Worm (Caenorhabditis elegans) whole organism, L3 larva: ENCODE measurements around the gene srbc-12.

ENCODE experiments used
- R02D3.7 ChIP-seq: fragments of 150-350 bp; optimal IDR thresholded peaks from 2 replicates; lab custom pipeline; 2014; ENCODE audit warnings: missing biosample characterization, missing genetic modification characterization
- ZK546.5 ChIP-seq: sonication (generic microtip); optimal IDR thresholded peaks from 2 replicates; lab custom pipeline; 2017; ENCODE audit warnings: missing biosample characterization, missing genetic modification characterization
- aly-2 ChIP-seq: fragments of 150-350 bp; optimal IDR thresholded peaks from 2 replicates; lab custom pipeline; 2014; ENCODE audit warnings: missing biosample characterization, missing genetic modification characterization
- ama-1 ChIP-seq: fragments of 150-350 bp; optimal IDR thresholded peaks from 2 replicates; lab custom pipeline; 2018
- ceh-28 ChIP-seq: fragments of 150-350 bp; optimal IDR thresholded peaks from 2 replicates; lab custom pipeline; 2014; ENCODE audit warnings: missing biosample characterization, missing genetic modification reagents, missing genetic modification characterization
- ceh-82 ChIP-seq: fragments of 150-350 bp; optimal IDR thresholded peaks from 2 replicates; lab custom pipeline; 2014; ENCODE audit warnings: missing biosample characterization, missing genetic modification characterization
- daf-12 ChIP-seq: fragments of 150-350 bp; optimal IDR thresholded peaks from 2 replicates; lab custom pipeline; 2014; ENCODE audit warnings: missing biosample characterization, missing genetic modification reagents, missing genetic modification characterization
- elt-1 ChIP-seq: fragments of 150-350 bp; optimal IDR thresholded peaks from 2 replicates; lab custom pipeline; 2014; ENCODE audit warnings: missing biosample characterization, missing genetic modification characterization
- elt-2 ChIP-seq: sonication (generic microtip); optimal IDR thresholded peaks from 2 replicates; lab custom pipeline; 2016; ENCODE audit warnings: missing genetic modification reagents, mild to moderate bottlenecking, missing genetic modification characterization, missing compliant biosample characterization
- elt-3 ChIP-seq, 3 experiments: fragments of 150-350 bp in 1 of 3; sonication (generic microtip) in 2 of 3; optimal IDR thresholded peaks; 2 replicates in 2 of 3; 4 replicates in 1 of 3; lab custom pipeline; 2014 to 2017; ENCODE audit warnings: missing biosample characterization in 3 of 3, missing genetic modification characterization in 3 of 3
- fkh-2 ChIP-seq: fragments of 150-350 bp; optimal IDR thresholded peaks from 2 replicates; lab custom pipeline; 2014; ENCODE audit warnings: missing biosample characterization, missing genetic modification reagents, missing genetic modification characterization
- fos-1 ChIP-seq: fragments of 150-350 bp; optimal IDR thresholded peaks from 2 replicates; lab custom pipeline; 2014; ENCODE audit warnings: missing biosample characterization, missing genetic modification characterization
- hmg-11 ChIP-seq: sonication (generic microtip); optimal IDR thresholded peaks from 2 replicates; lab custom pipeline; 2016; ENCODE audit warnings: missing genetic modification characterization, missing compliant biosample characterization
- jun-1 ChIP-seq: fragments of 150-350 bp; optimal IDR thresholded peaks from 2 replicates; lab custom pipeline; 2014; ENCODE audit warnings: missing biosample characterization, missing genetic modification reagents, missing genetic modification characterization
- lin-39 ChIP-seq: fragments of 150-350 bp; optimal IDR thresholded peaks from 2 replicates; lab custom pipeline; 2018; ENCODE audit warnings: missing biosample characterization, missing genetic modification reagents, missing genetic modification characterization
- lsy-12 ChIP-seq: sonication (generic microtip); optimal IDR thresholded peaks from 2 replicates; lab custom pipeline; 2016; ENCODE audit warnings: mild to moderate bottlenecking, missing genetic modification characterization, missing compliant biosample characterization
- mdl-1 ChIP-seq: fragments of 150-350 bp; optimal IDR thresholded peaks from 2 replicates; lab custom pipeline; 2014; ENCODE audit warnings: missing biosample characterization, missing genetic modification characterization
- mml-1 ChIP-seq: fragments of 150-350 bp; sonication (generic microtip); optimal IDR thresholded peaks from 3 replicates; lab custom pipeline; 2014; ENCODE audit warnings: missing biosample characterization, missing genetic modification characterization
- nfya-1 ChIP-seq: sonication (generic microtip); optimal IDR thresholded peaks from 2 replicates; lab custom pipeline; 2017; ENCODE audit warnings: missing genetic modification characterization, mild to moderate bottlenecking, missing compliant biosample characterization, antibody characterized with exemption, moderate library complexity; ENCODE audit not compliant: insufficient read depth
- nhr-11 ChIP-seq: fragments of 150-350 bp; optimal IDR thresholded peaks from 2 replicates; lab custom pipeline; 2014; ENCODE audit warnings: missing biosample characterization, missing genetic modification characterization
- nhr-12 ChIP-seq: fragments of 150-350 bp; optimal IDR thresholded peaks from 2 replicates; lab custom pipeline; 2014; ENCODE audit warnings: missing biosample characterization, missing genetic modification characterization
- nhr-23 ChIP-seq: fragments of 150-350 bp; optimal IDR thresholded peaks from 2 replicates; lab custom pipeline; 2014; ENCODE audit warnings: missing biosample characterization, missing genetic modification reagents, missing genetic modification characterization
- nhr-237 ChIP-seq: fragments of 150-350 bp; optimal IDR thresholded peaks from 2 replicates; lab custom pipeline; 2014; ENCODE audit warnings: missing biosample characterization, missing genetic modification characterization
- nhr-25 ChIP-seq: sonication (generic microtip); optimal IDR thresholded peaks from 2 replicates; lab custom pipeline; 2017; ENCODE audit warnings: missing biosample characterization, missing genetic modification characterization
- nhr-28 ChIP-seq: fragments of 150-350 bp; optimal IDR thresholded peaks from 2 replicates; lab custom pipeline; 2014; ENCODE audit warnings: missing biosample characterization, missing genetic modification characterization
- nhr-76 ChIP-seq: fragments of 150-350 bp; sonication (generic microtip); optimal IDR thresholded peaks from 5 replicates; lab custom pipeline; 2014; ENCODE audit warnings: missing biosample characterization, missing genetic modification characterization
- pha-4 ChIP-seq: fragments of 150-350 bp; optimal IDR thresholded peaks from 2 replicates; lab custom pipeline; 2014; ENCODE audit warnings: missing biosample characterization, missing genetic modification reagents, missing genetic modification characterization
- pqm-1 ChIP-seq: fragments of 150-350 bp; optimal IDR thresholded peaks from 2 replicates; lab custom pipeline; 2017; ENCODE audit warnings: missing biosample characterization, missing genetic modification characterization, inconsistent platforms
- sea-2 ChIP-seq: fragments of 150-350 bp; sonication (generic microtip); optimal IDR thresholded peaks from 4 replicates; lab custom pipeline; 2014; ENCODE audit warnings: missing biosample characterization, missing genetic modification reagents, missing genetic modification characterization
- unc-39 ChIP-seq: sonication (generic microtip); optimal IDR thresholded peaks from 4 replicates; lab custom pipeline; 2017; ENCODE audit warnings: missing biosample characterization, missing genetic modification characterization
- unc-62 ChIP-seq: fragments of 150-350 bp; sonication (generic microtip); optimal IDR thresholded peaks from 4 replicates; lab custom pipeline; 2014; ENCODE audit warnings: missing biosample characterization, missing genetic modification reagents, missing genetic modification characterization
- ztf-11 ChIP-seq: fragments of 150-350 bp; optimal IDR thresholded peaks from 2 replicates; lab custom pipeline; 2014; ENCODE audit warnings: missing biosample characterization, missing genetic modification characterization
- ztf-4 ChIP-seq: fragments of 150-350 bp; optimal IDR thresholded peaks from 2 replicates; lab custom pipeline; 2014; ENCODE audit warnings: missing biosample characterization, missing genetic modification characterization

The srbc-12 gene

ce11 chrV:849512-849911, at the start of gene srbc-12:
TSS of gene srbc-12 (plus strand) at chrV:849812.
- no peak for TF ChIP-seq jun-1
- no peak for TF ChIP-seq fkh-2 (tag; lab: Kevin White, UChicago)
- TF ChIP-seq ceh-28 (tag; lab: Kevin White, UChicago): no peak
- no peak for TF ChIP-seq lsy-12 (tag; lab: Kevin White, UChicago)

ce11 chrV:800271-800670, 49.3 kb upstream of the srbc-12 start:
- no peak for TF ChIP-seq nfya-1
- TF ChIP-seq elt-1 (tag; lab: Kevin White, UChicago): peak; percentile 52

ce11 chrV:801555-802060, 48.0 kb upstream of the srbc-12 start:
- TF ChIP-seq elt-1 (tag; lab: Kevin White, UChicago) (peak; percentile 84), nhr-25 (tag; lab: Kevin White, UChicago) (peak; percentile 39), fkh-2 (tag; lab: Kevin White, UChicago) (no peak), pha-4 (tag; lab: Kevin White, UChicago) (no peak), ZK546.5 (tag; lab: Kevin White, UChicago) (no peak), nhr-23 (peak; percentile 21)

- TF ChIP-seq nhr-25 (tag; lab: Kevin White, UChicago): no peak
- no peak for TF ChIP-seq jun-1
- TF ChIP-seq ceh-28 (tag; lab: Kevin White, UChicago): no peak
- no peak for TF ChIP-seq fkh-2 (tag; lab: Kevin White, UChicago)
- no peak for TF ChIP-seq daf-12 (tag; lab: Kevin White, UChicago)
- TF ChIP-seq ZK546.5 (tag; lab: Kevin White, UChicago): no peak
- TF ChIP-seq lin-39 (tag; lab: Kevin White, UChicago): no peak
- no peak for TF ChIP-seq ama-1 (lab: Kevin White, UChicago)
- TF ChIP-seq pqm-1 (tag; lab: Kevin White, UChicago): no peak
- no peak for TF ChIP-seq aly-2 (tag; lab: Kevin White, UChicago)
- TF ChIP-seq elt-3 (tag; optimal IDR thresholded peaks at IDR 0.05; lab: Kevin White, UChicago): no peak
- TF ChIP-seq nhr-76 (tag; lab: Kevin White, UChicago): no peak
- TF ChIP-seq sea-2 (GFP tag; lab: Kevin White, UChicago): no peak
- TF ChIP-seq unc-39 (tag; lab: Kevin White, UChicago): no peak
- TF ChIP-seq mdl-1 (tag; lab: Kevin White, UChicago): no peak
- no peak for TF ChIP-seq lsy-12 (tag; lab: Kevin White, UChicago)
- no peak for TF ChIP-seq pha-4 (tag; lab: Kevin White, UChicago)
- TF ChIP-seq, all 47 proteins: peak for 0
Observed at ce11 chrV:802726-803125, 46.9 kb upstream of the srbc-12 start.

- no peak for TF ChIP-seq unc-39 (tag; lab: Kevin White, UChicago)
- TF ChIP-seq nhr-237: no peak
- no peak for TF ChIP-seq daf-12 (tag; lab: Kevin White, UChicago)
- TF ChIP-seq hmg-11 (tag; lab: Kevin White, UChicago): no peak
- no peak for TF ChIP-seq nhr-28 (tag; lab: Kevin White, UChicago)
- no peak for TF ChIP-seq unc-62
Observed at ce11 chrV:803472-803871, 46.1 kb upstream of the srbc-12 start.

- TF ChIP-seq ztf-11 (tag; lab: Kevin White, UChicago) (no peak), nhr-12 (tag; lab: Kevin White, UChicago) (no peak), nfya-1 (no peak), lin-39 (tag; lab: Kevin White, UChicago) (no peak), fkh-2 (tag; lab: Kevin White, UChicago) (no peak), ceh-82 (tag; lab: Kevin White, UChicago) (no peak), nhr-11 (no peak), fos-1 (tag; lab: Kevin White, UChicago) (no peak), elt-2 (tag; lab: Kevin White, UChicago) (no peak), nhr-237 (no peak), nhr-23 (peak; percentile 2), nhr-25 (tag; lab: Kevin White, UChicago) (peak; percentile 0), ZK546.5 (tag; lab: Kevin White, UChicago) (no peak), pqm-1 (tag; lab: Kevin White, UChicago) (no peak), elt-1 (tag; lab: Kevin White, UChicago) (peak; percentile 7), mml-1 (tag; lab: Kevin White, UChicago) (no peak), ztf-4 (tag; lab: Kevin White, UChicago) (no peak), R02D3.7 (no peak)
Observed at ce11 chrV:804485-804884, 45.1 kb upstream of the srbc-12 start, which contains the start of gene nhr-270. TSS of gene nhr-270 (minus strand) at chrV:804741.
